Fruit fly (Drosophila melanogaster) whole organism, embryonic: Measurements from ENCODE around the gene P58IPK.
A peak's percentile ranks its signal among the peaks of the same experiment; 100 is the strongest.

Experiments used
- Ada2b ChIP-seq: fragments of 200-800 bp; sonication (Bioruptor generic); IDR thresholded peaks from 2 replicates; pipeline ENCODE4 v1.3.6; 2022; ENCODE audit warnings: missing biosample characterization, missing genetic modification characterization
- B-H1 ChIP-seq: fragments of 200-800 bp; sonication (Bioruptor generic); IDR thresholded peaks from 3 replicates; pipeline ENCODE4 v1.3.6; 2022; ENCODE audit warnings: missing biosample characterization, missing genetic modification characterization
- Bdp1 ChIP-seq: fragments of 200-800 bp; sonication (Bioruptor generic); optimal IDR thresholded peaks from 3 replicates; lab custom pipeline; 2016; ENCODE audit warnings: missing biosample characterization, missing genetic modification characterization
- CG10267 ChIP-seq: fragments of 200-800 bp; sonication (Bioruptor generic); optimal IDR thresholded peaks from 2 replicates; lab custom pipeline; 2018; ENCODE audit warnings: missing biosample characterization, mild to moderate bottlenecking, missing genetic modification characterization, moderate library complexity
- CG10979 ChIP-seq: fragments of 200-800 bp; sonication (Bioruptor generic); optimal IDR thresholded peaks from 2 replicates; lab custom pipeline; 2018; ENCODE audit warnings: missing biosample characterization, mild to moderate bottlenecking, missing genetic modification characterization, moderate library complexity
- CG11247 ChIP-seq: fragments of 200-800 bp; sonication (Bioruptor generic); IDR thresholded peaks from 2 replicates; pipeline ENCODE4 v1.3.6; 2022; ENCODE audit warnings: missing biosample characterization, missing genetic modification characterization
- CG11398 ChIP-seq: fragments of 200-800 bp; sonication (Bioruptor generic); optimal IDR thresholded peaks from 2 replicates; lab custom pipeline; 2016; ENCODE audit warnings: missing biosample characterization, missing genetic modification characterization
- CG12769 ChIP-seq: fragments of 200-800 bp; sonication (Bioruptor generic); optimal IDR thresholded peaks from 2 replicates; lab custom pipeline; 2019; ENCODE audit warnings: missing biosample characterization, mild to moderate bottlenecking, missing genetic modification characterization, moderate library complexity
- CG13775 ChIP-seq: fragments of 200-800 bp; sonication (Bioruptor generic); optimal IDR thresholded peaks from 3 replicates; lab custom pipeline; 2017; ENCODE audit warnings: missing biosample characterization, mild to moderate bottlenecking, missing genetic modification characterization
- CG14860 ChIP-seq: fragments of 200-800 bp; sonication (Bioruptor generic); IDR thresholded peaks from 3 replicates; pipeline ENCODE4 v1.3.6; 2022; ENCODE audit warnings: missing biosample characterization, missing genetic modification characterization; ENCODE audit not compliant: partially characterized antibody
- CG15696 ChIP-seq: fragments of 200-800 bp; sonication (Bioruptor generic); optimal IDR thresholded peaks from 2 replicates; lab custom pipeline; 2019; ENCODE audit warnings: missing biosample characterization, mild to moderate bottlenecking, missing genetic modification characterization, moderate library complexity
- CG16815 ChIP-seq: fragments of 200-800 bp; sonication (Bioruptor generic); optimal IDR thresholded peaks from 3 replicates; lab custom pipeline; 2017; ENCODE audit warnings: missing biosample characterization, mild to moderate bottlenecking, missing genetic modification characterization
- CG18476 ChIP-seq: fragments of 200-800 bp; sonication (Bioruptor generic); optimal IDR thresholded peaks from 2 replicates; lab custom pipeline; 2016; ENCODE audit warnings: missing biosample characterization, mild to moderate bottlenecking, missing genetic modification characterization
- CG2202 ChIP-seq: fragments of 200-800 bp; sonication (Bioruptor generic); optimal IDR thresholded peaks from 2 replicates; lab custom pipeline; 2018; ENCODE audit warnings: missing biosample characterization, mild to moderate bottlenecking, missing genetic modification characterization
- CG31388 ChIP-seq: fragments of 200-800 bp; sonication (Bioruptor generic); optimal IDR thresholded peaks from 2 replicates; lab custom pipeline; 2016; ENCODE audit warnings: missing biosample characterization, missing genetic modification characterization
- CG32767 ChIP-seq: fragments of 200-800 bp; sonication (Bioruptor generic); IDR thresholded peaks from 2 replicates; pipeline ENCODE4 v1.3.6; 2022; ENCODE audit warnings: missing biosample characterization, missing genetic modification characterization
- CG42726 ChIP-seq: fragments of 200-800 bp; sonication (Bioruptor generic); IDR thresholded peaks from 2 replicates; pipeline ENCODE4 v1.3.6; 2022; ENCODE audit warnings: missing biosample characterization, missing genetic modification characterization; ENCODE audit not compliant: partially characterized antibody
- CG4617 ChIP-seq: fragments of 200-800 bp; sonication (Bioruptor generic); optimal IDR thresholded peaks from 3 replicates; lab custom pipeline; 2016; ENCODE audit warnings: missing biosample characterization, missing genetic modification characterization, borderline replicate concordance
- CG5180 ChIP-seq: fragments of 200-800 bp; sonication (Bioruptor generic); optimal IDR thresholded peaks from 3 replicates; lab custom pipeline; 2017; ENCODE audit warnings: missing biosample characterization, missing genetic modification characterization, mild to moderate bottlenecking, moderate library complexity, missing genetic modification reagents
- CG5245 ChIP-seq: fragments of 200-800 bp; sonication (Bioruptor generic); optimal IDR thresholded peaks from 3 replicates; lab custom pipeline; 2016; ENCODE audit warnings: missing biosample characterization, missing genetic modification characterization
- CG7928 ChIP-seq: fragments of 200-800 bp; sonication (Bioruptor generic); optimal IDR thresholded peaks from 2 replicates; lab custom pipeline; 2017; ENCODE audit warnings: missing biosample characterization, mild to moderate bottlenecking, missing genetic modification characterization
- CG9609 ChIP-seq: fragments of 200-800 bp; sonication (Bioruptor generic); optimal IDR thresholded peaks from 3 replicates; lab custom pipeline; 2016; ENCODE audit warnings: missing biosample characterization, missing genetic modification characterization
- Fer3 ChIP-seq: fragments of 200-800 bp; sonication (Bioruptor generic); optimal IDR thresholded peaks from 2 replicates; lab custom pipeline; 2018; ENCODE audit warnings: missing biosample characterization, mild to moderate bottlenecking, missing genetic modification characterization, moderate library complexity
- H2.0 ChIP-seq: fragments of 200-800 bp; sonication (Bioruptor generic); IDR thresholded peaks from 2 replicates; pipeline ENCODE4 v1.3.6; 2022; ENCODE audit warnings: missing biosample characterization, missing genetic modification characterization
- HmgD ChIP-seq: fragments of 200-800 bp; sonication (Bioruptor generic); optimal IDR thresholded peaks from 3 replicates; lab custom pipeline; 2016; ENCODE audit warnings: missing biosample characterization, missing genetic modification characterization
- Kr ChIP-seq: fragments of 200-800 bp; sonication (Bioruptor generic); optimal IDR thresholded peaks from 2 replicates; lab custom pipeline; 2017; ENCODE audit warnings: missing biosample characterization, mild to moderate bottlenecking, missing genetic modification characterization
- MTF-1 ChIP-seq: fragments of 200-800 bp; sonication (Bioruptor generic); optimal IDR thresholded peaks from 2 replicates; lab custom pipeline; 2018; ENCODE audit warnings: missing biosample characterization, mild to moderate bottlenecking, missing genetic modification characterization, borderline replicate concordance
- NFAT ChIP-seq: fragments of 200-800 bp; sonication (Bioruptor generic); IDR thresholded peaks from 2 replicates; pipeline ENCODE4 v1.3.6; 2022; ENCODE audit warnings: missing biosample characterization, missing genetic modification characterization
- Rx ChIP-seq: fragments of 200-800 bp; sonication (Bioruptor generic); IDR thresholded peaks from 2 replicates; pipeline ENCODE4 v1.3.6; 2022; ENCODE audit warnings: missing biosample characterization, missing genetic modification characterization
- Sin3A ChIP-seq: fragments of >200 bp; optimal IDR thresholded peaks from 2 replicates; lab custom pipeline; 2018
- Sry-δ ChIP-seq: fragments of 200-800 bp; sonication (Bioruptor generic); optimal IDR thresholded peaks from 2 replicates; lab custom pipeline; 2016; ENCODE audit warnings: missing biosample characterization, missing genetic modification characterization
- cato ChIP-seq: fragments of 200-800 bp; sonication (Bioruptor generic); optimal IDR thresholded peaks from 2 replicates; lab custom pipeline; 2016; ENCODE audit warnings: missing biosample characterization, missing genetic modification characterization, borderline replicate concordance
- ems ChIP-seq: fragments of 200-800 bp; sonication (Bioruptor generic); optimal IDR thresholded peaks from 3 replicates; lab custom pipeline; 2016; ENCODE audit warnings: missing biosample characterization, missing genetic modification characterization
- fd3F ChIP-seq: fragments of 200-800 bp; sonication (Bioruptor generic); optimal IDR thresholded peaks from 2 replicates; lab custom pipeline; 2018; ENCODE audit warnings: missing biosample characterization, mild to moderate bottlenecking, missing genetic modification characterization, moderate library complexity
- jigr1 ChIP-seq: fragments of 200-800 bp; sonication (Bioruptor generic); IDR thresholded peaks from 3 replicates; pipeline ENCODE4 v1.3.6; 2022; ENCODE audit warnings: missing biosample characterization, missing genetic modification characterization
- jumu ChIP-seq: fragments of 200-800 bp; sonication (Bioruptor generic); optimal IDR thresholded peaks from 3 replicates; lab custom pipeline; 2016; ENCODE audit warnings: missing biosample characterization, missing genetic modification characterization
- ken ChIP-seq: fragments of 200-800 bp; sonication (Bioruptor generic); IDR thresholded peaks from 3 replicates; pipeline ENCODE4 v1.3.6; 2022; ENCODE audit warnings: missing biosample characterization, missing genetic modification characterization
- lbe ChIP-seq: fragments of 200-800 bp; sonication (Bioruptor generic); optimal IDR thresholded peaks from 2 replicates; lab custom pipeline; 2016; ENCODE audit warnings: missing biosample characterization, mild to moderate bottlenecking, missing genetic modification characterization
- maf-S ChIP-seq: fragments of 200-800 bp; sonication (Bioruptor generic); optimal IDR thresholded peaks from 2 replicates; lab custom pipeline; 2016; ENCODE audit warnings: missing biosample characterization, missing genetic modification characterization
- nerfin-1 ChIP-seq: fragments of 200-800 bp; sonication (Bioruptor generic); optimal IDR thresholded peaks from 3 replicates; lab custom pipeline; 2019; ENCODE audit warnings: missing biosample characterization, mild to moderate bottlenecking, missing genetic modification characterization, moderate library complexity
- pros ChIP-seq: fragments of 200-800 bp; sonication (Bioruptor generic); optimal IDR thresholded peaks from 3 replicates; lab custom pipeline; 2019; ENCODE audit warnings: missing biosample characterization, mild to moderate bottlenecking, missing genetic modification characterization, moderate library complexity
- psq ChIP-seq: fragments of 200-800 bp; sonication (Bioruptor generic); optimal IDR thresholded peaks from 2 replicates; lab custom pipeline; 2017; ENCODE audit warnings: missing biosample characterization, missing genetic modification characterization
- pum ChIP-seq: fragments of 200-800 bp; sonication (Bioruptor generic); optimal IDR thresholded peaks from 2 replicates; lab custom pipeline; 2016; ENCODE audit warnings: missing biosample characterization, missing genetic modification characterization
- run ChIP-seq: fragments of 200-800 bp; sonication (Bioruptor generic); optimal IDR thresholded peaks from 3 replicates; lab custom pipeline; 2018; ENCODE audit warnings: missing biosample characterization, mild to moderate bottlenecking, missing genetic modification characterization
- sc ChIP-seq, 3 experiments: fragments of >200 bp in 2 of 3; fragments of 200-800 bp in 1 of 3; sonication (Bioruptor generic) in 1 of 3; optimal IDR thresholded peaks; 2 replicates in 2 of 3; 3 replicates in 1 of 3; lab custom pipeline; 2017; ENCODE audit warnings: mild to moderate bottlenecking in 1 of 3, missing biosample characterization in 1 of 3, missing genetic modification characterization in 1 of 3, missing genetic modification reagents in 1 of 3
- sim ChIP-seq: fragments of 200-800 bp; sonication (Bioruptor generic); IDR thresholded peaks from 2 replicates; pipeline ENCODE4 v1.3.6; 2022; ENCODE audit warnings: missing biosample characterization, missing genetic modification characterization
- sima ChIP-seq: fragments of 200-800 bp; sonication (Bioruptor generic); optimal IDR thresholded peaks from 2 replicates; lab custom pipeline; 2016; ENCODE audit warnings: missing biosample characterization, missing genetic modification characterization
- slbo ChIP-seq: fragments of 200-800 bp; sonication (Bioruptor generic); IDR thresholded peaks from 2 replicates; pipeline ENCODE4 v1.3.6; 2022; ENCODE audit warnings: missing biosample characterization, missing genetic modification characterization
- twi ChIP-seq: fragments of 200-800 bp; optimal IDR thresholded peaks from 2 replicates; lab custom pipeline; 2019; ENCODE audit warnings: missing biosample characterization, mild to moderate bottlenecking, missing genetic modification characterization, moderate library complexity
- vvl ChIP-seq: fragments of 200-800 bp; sonication (Bioruptor generic); IDR thresholded peaks from 2 replicates; pipeline ENCODE4 v1.3.6; 2022; ENCODE audit warnings: missing biosample characterization, missing genetic modification characterization

The P58IPK gene

dm6 chr3R:9618331-9618730 is 31.6 kb downstream of the P58IPK start (continued):
- TF ChIP-seq CG10267 (tag; lab: Kevin White, UChicago): peak; percentile 45
- TF ChIP-seq CG11247 (GFP tag; lab: Robert Waterston, UW): peak; percentile 78
- peak; percentile 77 for TF ChIP-seq Ada2b
- no peak for TF ChIP-seq pros
- TF ChIP-seq jigr1 (GFP tag; lab: Robert Waterston, UW): peak; percentile 49; the same call in 1 of the 3 replicates
- peak; percentile 84 for TF ChIP-seq H2.0 (GFP tag; lab: Robert Waterston, UW)
- TF ChIP-seq CG15696: peak; percentile 54
- peak; percentile 25 for TF ChIP-seq CG31388 (GFP tag; lab: Kevin White, UChicago)
- TF ChIP-seq nerfin-1 (tag; lab: Kevin White, UChicago): peak; percentile 51
- peak; percentile 44 for TF ChIP-seq cato
- peak; percentile 45 for TF ChIP-seq CG13775 (GFP tag; lab: Kevin White, UChicago)
- peak; percentile 58 for TF ChIP-seq ems (GFP tag; lab: Kevin White, UChicago)
- TF ChIP-seq lbe (GFP tag; lab: Kevin White, UChicago): no peak
- TF ChIP-seq CG14860 (GFP tag; lab: Robert Waterston, UW): no peak
- no peak for TF ChIP-seq Sin3A
- TF ChIP-seq sima (GFP tag; lab: Kevin White, UChicago): no peak
- TF ChIP-seq NFAT (GFP tag; lab: Robert Waterston, UW): peak; percentile 53
- TF ChIP-seq maf-S (GFP tag; lab: Kevin White, UChicago): peak; percentile 60
- TF ChIP-seq CG32767 (GFP tag; lab: Robert Waterston, UW): peak; percentile 76
- TF ChIP-seq Fer3: peak; percentile 60
- TF ChIP-seq MTF-1 (GFP tag; lab: Kevin White, UChicago): peak; percentile 26
- peak; percentile 51 for TF ChIP-seq CG11398 (GFP tag; lab: Kevin White, UChicago)
- TF ChIP-seq CG9609 (GFP tag; lab: Kevin White, UChicago): peak; percentile 70
- peak; percentile 27 for TF ChIP-seq Sry-δ (GFP tag; lab: Kevin White, UChicago)
- TF ChIP-seq sc (optimal IDR thresholded peaks at IDR 0.05; lab: Kevin White, UChicago): no peak
- TF ChIP-seq sc (GFP tag; optimal IDR thresholded peaks at IDR 0.05; lab: Kevin White, UChicago): peak; percentile 32
- TF ChIP-seq CG5245: peak; percentile 79
- peak; percentile 43 for TF ChIP-seq CG5180 (GFP tag; lab: Kevin White, UChicago)
- TF ChIP-seq slbo (GFP tag; lab: Robert Waterston, UW): peak; percentile 80
- peak; percentile 45; the same call in 1 of the 2 replicates for TF ChIP-seq sim (GFP tag; lab: Robert Waterston, UW)
- TF ChIP-seq CG2202 (tag; lab: Kevin White, UChicago): peak; percentile 45
- TF ChIP-seq CG42726 (GFP tag; lab: Robert Waterston, UW): no peak
- TF ChIP-seq B-H1: peak; percentile 61
- TF ChIP-seq Rx (GFP tag; lab: Robert Waterston, UW): peak; percentile 69; the same call in 1 of the 2 replicates
- TF ChIP-seq CG10979 (tag; lab: Kevin White, UChicago): peak; percentile 77
- peak; percentile 56 for TF ChIP-seq CG16815 (GFP tag; lab: Kevin White, UChicago)
- no peak for TF ChIP-seq CG7928
- TF ChIP-seq twi (tag; lab: Kevin White, UChicago): peak; percentile 17
- TF ChIP-seq fd3F (GFP tag; lab: Kevin White, UChicago): peak; percentile 31
- peak; percentile 65 for TF ChIP-seq pum (GFP tag; lab: Kevin White, UChicago)
- TF ChIP-seq CG4617 (GFP tag; lab: Kevin White, UChicago): peak; percentile 13
- no peak for TF ChIP-seq psq (GFP tag; lab: Kevin White, UChicago)
- TF ChIP-seq HmgD (GFP tag; lab: Kevin White, UChicago): no peak
- TF ChIP-seq Kr: no peak
- peak; percentile 70 for TF ChIP-seq CG12769
- peak; percentile 82; the same call in 2 of the 3 replicates for TF ChIP-seq ken (GFP tag; lab: Robert Waterston, UW)
- TF ChIP-seq jumu (GFP tag; lab: Kevin White, UChicago): peak; percentile 68
- peak; percentile 90 for TF ChIP-seq vvl
- peak; percentile 34 for TF ChIP-seq Bdp1 (GFP tag; lab: Kevin White, UChicago)
- TF ChIP-seq run: peak; percentile 42
- peak; percentile 46 for TF ChIP-seq CG18476 (GFP tag; lab: Kevin White, UChicago)
